Worm (Caenorhabditis elegans): ENCODE measurements around the gene nape-1.

DNA sequence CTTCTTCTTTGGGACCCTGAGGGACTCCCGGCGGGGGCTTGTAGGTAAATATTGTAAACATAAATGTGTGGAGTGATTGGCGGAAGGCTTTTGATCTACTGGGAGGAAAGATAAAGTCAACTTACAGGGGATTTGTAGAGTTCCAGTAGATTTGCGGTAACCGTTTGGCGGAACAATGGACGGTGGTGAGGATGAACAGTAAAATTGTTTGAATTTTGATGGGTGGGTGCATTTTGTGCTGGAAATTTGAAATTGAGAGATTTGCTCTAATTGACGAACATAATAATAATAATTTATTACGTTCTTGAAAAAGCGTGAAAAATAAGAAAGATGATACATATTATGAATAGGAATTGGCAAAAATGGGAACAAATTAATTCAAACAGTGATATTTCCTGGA, 25.9 kb upstream of the nape-1 start, which contains the start of gene vab-2:
- TF ChIP-seq bed-2 (GFP tag; IDR thresholded peaks at IDR 0.05): no peak
- TF ChIP-seq ceh-27 (GFP tag; optimal IDR thresholded peaks at IDR 0.05): no peak
- TF ChIP-seq T26A5.8 (tag; optimal IDR thresholded peaks at IDR 0.05): no peak
- TF ChIP-seq lin-35 (GFP tag; optimal IDR thresholded peaks at IDR 0.05): no peak
- TF ChIP-seq nhr-120 (GFP tag; IDR thresholded peaks at IDR 0.05): no peak
- no peak for TF ChIP-seq C17E4.6 (GFP tag; IDR thresholded peaks at IDR 0.05)
- TF ChIP-seq mes-4 (tag; optimal IDR thresholded peaks at IDR 0.05): no peak
- no peak for TF ChIP-seq madf-3 (GFP tag; IDR thresholded peaks at IDR 0.05)
- TF ChIP-seq attf-3 (GFP tag; conservative IDR thresholded peaks at IDR 0.05): no peak
- no peak for TF ChIP-seq snpc-4 (GFP tag; optimal IDR thresholded peaks at IDR 0.05)
- TF ChIP-seq snpc-4 (tag; optimal IDR thresholded peaks at IDR 0.05): no peak
- no peak for TF ChIP-seq tbx-9 (tag; optimal IDR thresholded peaks at IDR 0.05; ENCODE audit: borderline replicate concordance)
- TF ChIP-seq sea-2 (GFP tag; IDR thresholded peaks at IDR 0.05): no peak
